Fruit fly (Drosophila melanogaster) whole organism, pupa: ENCODE measurements around the gene ph-d.
A peak's percentile ranks its signal among the peaks of the same experiment; 100 is the strongest.

Experiments
- CG14655 ChIP-seq: fragments of 200-800 bp; sonication (Bioruptor generic); optimal IDR thresholded peaks from 3 replicates; lab custom pipeline; 2017; ENCODE audit warnings: mild to moderate bottlenecking, missing biosample characterization, missing genetic modification reagents, missing genetic modification characterization
- CG15710 ChIP-seq: fragments of 200-800 bp; sonication (Bioruptor generic); optimal IDR thresholded peaks from 2 replicates; lab custom pipeline; 2018; ENCODE audit warnings: missing biosample characterization, mild to moderate bottlenecking, missing genetic modification characterization, moderate library complexity
- CG17806 ChIP-seq: fragments of 200-800 bp; sonication (Bioruptor generic); optimal IDR thresholded peaks from 2 replicates; lab custom pipeline; 2018; ENCODE audit warnings: missing biosample characterization, mild to moderate bottlenecking, missing genetic modification characterization, moderate library complexity
- CG34367 ChIP-seq: fragments of 200-800 bp; sonication (Bioruptor generic); optimal IDR thresholded peaks from 2 replicates; lab custom pipeline; 2018; ENCODE audit warnings: missing biosample characterization, mild to moderate bottlenecking, missing genetic modification characterization
- CG8159 ChIP-seq: fragments of 200-800 bp; sonication (Bioruptor generic); optimal IDR thresholded peaks from 3 replicates; lab custom pipeline; 2018; ENCODE audit warnings: missing biosample characterization, mild to moderate bottlenecking, missing genetic modification characterization, moderate library complexity
- CG8301 ChIP-seq: fragments of 200-800 bp; sonication (Bioruptor generic); optimal IDR thresholded peaks from 2 replicates; lab custom pipeline; 2018; ENCODE audit warnings: missing biosample characterization, mild to moderate bottlenecking, missing genetic modification characterization
- D1 ChIP-seq: fragments of 200-800 bp; sonication (Bioruptor generic); optimal IDR thresholded peaks from 2 replicates; lab custom pipeline; 2018; ENCODE audit warnings: missing biosample characterization, mild to moderate bottlenecking, missing genetic modification characterization, moderate library complexity
- EcR ChIP-seq: fragments of 200-800 bp; sonication (Bioruptor generic); optimal IDR thresholded peaks from 3 replicates; lab custom pipeline; 2019; ENCODE audit warnings: missing biosample characterization, missing genetic modification characterization, mild to moderate bottlenecking, moderate library complexity, missing genetic modification reagents
- Ets98B ChIP-seq: fragments of 200-800 bp; sonication (Bioruptor generic); IDR thresholded peaks from 2 replicates; pipeline ENCODE4 v1.3.6; 2022; ENCODE audit warnings: missing biosample characterization, missing genetic modification characterization
- Pif1A ChIP-seq: fragments of 200-800 bp; sonication (Bioruptor generic); optimal IDR thresholded peaks from 3 replicates; lab custom pipeline; 2016; ENCODE audit warnings: missing biosample characterization, missing genetic modification characterization
- fd96Ca ChIP-seq: fragments of 200-800 bp; sonication (Bioruptor generic); IDR thresholded peaks from 3 replicates; pipeline ENCODE4 v1.3.6; 2022; ENCODE audit warnings: missing biosample characterization, missing genetic modification characterization
- rn ChIP-seq: fragments of 200-800 bp; sonication (Bioruptor generic); IDR thresholded peaks from 2 replicates; pipeline ENCODE4 v1.3.6; 2022; ENCODE audit warnings: missing biosample characterization, missing genetic modification characterization

DNA sequence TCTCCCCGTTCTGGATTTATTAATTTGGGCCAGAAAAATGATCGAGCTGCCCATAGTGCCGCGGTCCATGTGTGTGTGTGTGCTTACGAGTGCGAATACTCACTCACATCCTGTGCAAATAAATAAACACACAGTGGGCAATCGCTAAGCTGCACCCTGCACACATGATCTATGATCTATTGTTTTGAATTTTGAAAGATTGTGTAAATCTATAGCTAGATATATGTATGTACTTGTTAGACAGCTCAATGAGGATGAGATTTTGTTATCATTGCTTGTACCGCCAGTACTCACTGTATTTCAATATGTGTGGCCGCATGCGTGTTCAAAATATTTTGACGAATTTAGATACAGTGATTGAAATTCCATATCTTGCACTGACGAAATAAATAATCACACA, 40.0 kb downstream of the ph-d start:
- peak; percentile 87 for TF ChIP-seq CG8301
- peak; percentile 82 for TF ChIP-seq rn (GFP tag; lab: Robert Waterston, UW)
- TF ChIP-seq D1 (tag; lab: Kevin White, UChicago): no peak
- TF ChIP-seq fd96Ca: peak; percentile 95
- TF ChIP-seq Pif1A (GFP tag; lab: Kevin White, UChicago): peak; percentile 85
- peak; percentile 88 for TF ChIP-seq CG15710 (tag; lab: Kevin White, UChicago)
- TF ChIP-seq Ets98B (GFP tag; lab: Robert Waterston, UW): peak; percentile 93
- no peak for TF ChIP-seq CG14655 (GFP tag; lab: Kevin White, UChicago)
- peak; percentile 91 for TF ChIP-seq CG34367 (tag; lab: Kevin White, UChicago)
- peak; percentile 89 for TF ChIP-seq CG17806
- TF ChIP-seq EcR (GFP tag; lab: Kevin White, UChicago): no peak
- peak; percentile 89 for TF ChIP-seq CG8159 (tag; lab: Kevin White, UChicago)
